Worm (Caenorhabditis elegans): ENCODE measurements around the gene C35B1.9.

C35B1.9 gene

ce11 chrIV:4047628-4048027 lies 33.1 kb downstream of the C35B1.9 start:
- TF ChIP-seq ceh-16 (tag; optimal IDR thresholded peaks at IDR 0.05) (no peak), nhr-67 (tag; optimal IDR thresholded peaks at IDR 0.05) (no peak), ceh-9 (tag; optimal IDR thresholded peaks at IDR 0.05) (no peak), mml-1 (tag; optimal IDR thresholded peaks at IDR 0.05) (no peak), ztf-4 (tag; optimal IDR thresholded peaks at IDR 0.05) (no peak), nhr-43 (tag; optimal IDR thresholded peaks at IDR 0.05; ENCODE audit: poor library complexity, severe bottlenecking) (no peak), R02D3.7 (tag; optimal IDR thresholded peaks at IDR 0.05) (no peak), mdl-1 (tag; optimal IDR thresholded peaks at IDR 0.05) (no peak), unc-62 (GFP tag; optimal IDR thresholded peaks at IDR 0.05) (no peak)

DNA sequence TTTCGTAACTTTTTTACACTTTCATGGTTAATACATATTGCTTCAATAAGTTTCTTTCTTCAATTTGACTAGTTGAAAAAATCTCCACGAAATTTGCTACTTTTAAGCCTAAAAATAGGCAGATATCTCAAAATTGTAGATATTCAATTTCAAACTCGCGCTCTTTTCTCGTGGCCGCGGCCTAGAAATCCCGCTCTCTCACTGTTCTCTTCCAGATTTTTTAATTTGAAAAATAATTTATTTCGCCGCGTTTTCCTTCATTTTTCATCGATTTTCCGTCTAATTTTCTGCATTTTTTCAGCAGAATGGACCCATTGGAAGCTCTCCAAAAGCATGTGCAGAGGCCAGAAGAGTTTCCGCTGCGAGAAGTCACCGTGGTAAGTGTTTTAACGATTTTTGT lies 38.5 kb downstream of the C35B1.9 start, which contains the start of gene cdc-73:
Gene cdc-73, plus strand, starts transcription at position 302 of the 400 bp plus-strand sequence.
- TF ChIP-seq snpc-4 (tag; optimal IDR thresholded peaks at IDR 0.05) (peak; percentile 35), ztf-4 (tag; optimal IDR thresholded peaks at IDR 0.05) (no peak), nhr-25 (tag; optimal IDR thresholded peaks at IDR 0.05) (no peak), pha-4 (tag; optimal IDR thresholded peaks at IDR 0.05) (peak; percentile 39), R02D3.7 (tag; optimal IDR thresholded peaks at IDR 0.05) (no peak), nhr-23 (tag; optimal IDR thresholded peaks at IDR 0.05) (peak; percentile 10), fkh-2 (tag; optimal IDR thresholded peaks at IDR 0.05) (no peak), lin-15B (tag; optimal IDR thresholded peaks at IDR 0.05) (peak; percentile 19), nfya-1 (tag; optimal IDR thresholded peaks at IDR 0.05; ENCODE audit: insufficient read depth) (peak; percentile 35)

DNA sequence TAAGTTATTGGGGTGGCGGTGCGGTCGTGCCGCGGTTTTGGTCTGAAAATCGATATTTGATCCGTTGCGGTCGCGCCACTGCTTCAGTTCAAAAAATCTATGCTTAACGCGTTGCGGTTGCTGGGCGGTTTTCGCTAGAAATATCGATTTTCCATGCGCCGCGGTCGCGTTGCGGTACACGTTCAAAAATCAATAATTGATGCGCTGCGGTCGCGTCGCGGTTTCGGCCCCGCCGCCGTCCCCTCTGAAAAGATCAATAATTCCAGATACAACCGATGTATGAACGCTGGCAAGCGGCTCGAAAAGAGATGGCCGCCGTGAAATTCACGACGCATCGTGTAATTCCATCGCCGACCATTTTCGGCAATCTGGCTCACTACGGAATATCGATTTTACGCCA lies 39.7 kb downstream of the C35B1.9 start:
- TF ChIP-seq fkh-10 (GFP tag; optimal IDR thresholded peaks at IDR 0.05) = no peak
- TF ChIP-seq jun-1 (tag; optimal IDR thresholded peaks at IDR 0.05) = no peak
- TF ChIP-seq ZK546.5 (tag; optimal IDR thresholded peaks at IDR 0.05) = no peak
- no peak for TF ChIP-seq pha-4 (tag; optimal IDR thresholded peaks at IDR 0.05)
- no peak for TF ChIP-seq nhr-77 (tag; optimal IDR thresholded peaks at IDR 0.05)
- no peak for TF ChIP-seq skn-1 (tag; optimal IDR thresholded peaks at IDR 0.05)
- no peak for TF ChIP-seq lin-39 (tag; optimal IDR thresholded peaks at IDR 0.05)
- no peak for TF ChIP-seq aly-2 (tag; optimal IDR thresholded peaks at IDR 0.05)
- no peak for TF ChIP-seq egl-5 (tag; optimal IDR thresholded peaks at IDR 0.05)
- no peak for TF ChIP-seq zag-1 (tag; optimal IDR thresholded peaks at IDR 0.05)
- no peak for TF ChIP-seq elt-1 (tag; optimal IDR thresholded peaks at IDR 0.05)
- TF ChIP-seq nhr-12 (tag; optimal IDR thresholded peaks at IDR 0.05) = no peak
- no peak for TF ChIP-seq tbx-2 (tag; optimal IDR thresholded peaks at IDR 0.05)
- no peak for TF ChIP-seq elt-3 (tag; optimal IDR thresholded peaks at IDR 0.05)
- no peak for TF ChIP-seq ztf-4 (tag; optimal IDR thresholded peaks at IDR 0.05)
- no peak for TF ChIP-seq nhr-237 (tag; optimal IDR thresholded peaks at IDR 0.05)
- TF ChIP-seq lin-15B (tag; optimal IDR thresholded peaks at IDR 0.05) = no peak
- TF ChIP-seq fkh-2 (tag; optimal IDR thresholded peaks at IDR 0.05) = no peak

- TF ChIP-seq ceh-28 (tag; optimal IDR thresholded peaks at IDR 0.05) (no peak), pha-4 (tag; optimal IDR thresholded peaks at IDR 0.05) (no peak), jun-1 (tag; optimal IDR thresholded peaks at IDR 0.05) (no peak), elt-3 (tag; optimal IDR thresholded peaks at IDR 0.05) (no peak), nhr-76 (tag; optimal IDR thresholded peaks at IDR 0.05) (no peak), ceh-16 (tag; optimal IDR thresholded peaks at IDR 0.05) (no peak), fkh-10 (GFP tag; optimal IDR thresholded peaks at IDR 0.05) (no peak), aly-2 (tag; optimal IDR thresholded peaks at IDR 0.05) (no peak), unc-39 (tag; optimal IDR thresholded peaks at IDR 0.05) (no peak)
Observed at ce11 chrIV:4039984-4040383, 40.8 kb downstream of the C35B1.9 start, which contains the start of gene F35F11.2. Gene F35F11.2, plus strand, starts transcription at chrIV:4040284.

ce11 chrIV:4034883-4035282 lies 45.9 kb downstream of the C35B1.9 start, which contains the start of gene hlh-30:
Gene hlh-30, minus strand, starts transcription at chrIV:4034951.
- TF ChIP-seq lin-39 (tag; optimal IDR thresholded peaks at IDR 0.05) = peak; percentile 79
- peak; percentile 54 for TF ChIP-seq hmg-11 (tag; optimal IDR thresholded peaks at IDR 0.05)
- TF ChIP-seq nfya-1 (tag; optimal IDR thresholded peaks at IDR 0.05; ENCODE audit: insufficient read depth) = peak; percentile 73
- TF ChIP-seq tbx-2 (tag; optimal IDR thresholded peaks at IDR 0.05) = peak; percentile 29
- TF ChIP-seq egl-27 (tag; optimal IDR thresholded peaks at IDR 0.05) = no peak
- peak; percentile 23 for TF ChIP-seq fkh-10 (GFP tag; optimal IDR thresholded peaks at IDR 0.05)
- TF ChIP-seq lin-15B (tag; optimal IDR thresholded peaks at IDR 0.05) = peak; percentile 41
- TF ChIP-seq snpc-4 (tag; optimal IDR thresholded peaks at IDR 0.05) = no peak
- TF ChIP-seq elt-2 (tag; optimal IDR thresholded peaks at IDR 0.05) = peak; percentile 44
- peak; percentile 22 for TF ChIP-seq pha-4 (tag; optimal IDR thresholded peaks at IDR 0.05)
